Fruit fly (Drosophila melanogaster) whole organism, prepupa: ENCODE measurements around the gene CG14712.

Experiments used
- Blimp-1 ChIP-seq: fragments of 200-800 bp; sonication (Bioruptor generic); optimal IDR thresholded peaks from 3 replicates; lab custom pipeline; 2017; ENCODE audit warnings: missing biosample characterization, missing genetic modification characterization, mild to moderate bottlenecking, moderate library complexity, missing genetic modification reagents
- CG11294 ChIP-seq: fragments of 200-800 bp; sonication (Bioruptor generic); IDR thresholded peaks from 2 replicates; pipeline ENCODE4 v1.3.6; 2022; ENCODE audit warnings: missing biosample characterization, missing genetic modification characterization
- CG11902 ChIP-seq: fragments of 200-800 bp; sonication (Bioruptor generic); optimal IDR thresholded peaks from 3 replicates; lab custom pipeline; 2016; ENCODE audit warnings: missing biosample characterization, missing genetic modification characterization
- CG15336 ChIP-seq: fragments of 200-800 bp; sonication (Bioruptor generic); IDR thresholded peaks from 2 replicates; pipeline ENCODE4 v1.3.6; 2022; ENCODE audit warnings: missing biosample characterization, missing genetic modification characterization
- CG1621 ChIP-seq: fragments of 200-800 bp; sonication (Bioruptor generic); optimal IDR thresholded peaks from 3 replicates; lab custom pipeline; 2018; ENCODE audit warnings: missing biosample characterization, mild to moderate bottlenecking, missing genetic modification characterization
- CG16779 ChIP-seq: fragments of 200-800 bp; sonication (Bioruptor generic); optimal IDR thresholded peaks from 3 replicates; lab custom pipeline; 2017; ENCODE audit warnings: missing biosample characterization, mild to moderate bottlenecking, missing genetic modification characterization
- CG3032 ChIP-seq: fragments of 200-800 bp; optimal IDR thresholded peaks from 2 replicates; lab custom pipeline; 2019; ENCODE audit warnings: missing biosample characterization, mild to moderate bottlenecking, missing genetic modification characterization, moderate library complexity
- CG31627 ChIP-seq: fragments of 200-800 bp; sonication (Bioruptor generic); optimal IDR thresholded peaks from 3 replicates; lab custom pipeline; 2016; ENCODE audit warnings: missing biosample characterization, missing genetic modification characterization
- CG34406 ChIP-seq: fragments of 200-800 bp; sonication (Bioruptor generic); optimal IDR thresholded peaks from 3 replicates; lab custom pipeline; 2016; ENCODE audit warnings: missing biosample characterization, missing genetic modification characterization
- CG3919 ChIP-seq: fragments of 200-800 bp; sonication (Bioruptor generic); optimal IDR thresholded peaks from 3 replicates; lab custom pipeline; 2016; ENCODE audit warnings: missing biosample characterization, missing genetic modification characterization
- CG4318 ChIP-seq: fragments of 200-800 bp; sonication (Bioruptor generic); optimal IDR thresholded peaks from 3 replicates; lab custom pipeline; 2017; ENCODE audit warnings: missing biosample characterization, mild to moderate bottlenecking, missing genetic modification characterization
- CG6163 ChIP-seq: fragments of 200-800 bp; sonication (Bioruptor generic); IDR thresholded peaks from 3 replicates; pipeline ENCODE4 v1.3.6; 2022; ENCODE audit warnings: missing biosample characterization, missing genetic modification characterization
- CG6276 ChIP-seq: fragments of 200-800 bp; sonication (Bioruptor generic); optimal IDR thresholded peaks from 2 replicates; lab custom pipeline; 2017; ENCODE audit warnings: missing biosample characterization, mild to moderate bottlenecking, missing genetic modification characterization
- CG6854 ChIP-seq: fragments of 200-800 bp; sonication (Bioruptor generic); optimal IDR thresholded peaks from 2 replicates; lab custom pipeline; 2017; ENCODE audit warnings: missing biosample characterization, mild to moderate bottlenecking, missing genetic modification characterization
- CG7368 ChIP-seq: fragments of 200-800 bp; sonication (Bioruptor generic); optimal IDR thresholded peaks from 3 replicates; lab custom pipeline; 2016; ENCODE audit warnings: missing biosample characterization, missing genetic modification characterization
- CG8632 ChIP-seq: fragments of 200-800 bp; sonication (Bioruptor generic); optimal IDR thresholded peaks from 3 replicates; lab custom pipeline; 2016; ENCODE audit warnings: missing biosample characterization, missing genetic modification characterization
- Ets21C ChIP-seq: fragments of 200-800 bp; sonication (Bioruptor generic); optimal IDR thresholded peaks from 3 replicates; lab custom pipeline; 2016; ENCODE audit warnings: missing biosample characterization, missing genetic modification characterization
- Ets96B ChIP-seq: fragments of 200-800 bp; optimal IDR thresholded peaks from 2 replicates; lab custom pipeline; 2019; ENCODE audit warnings: missing biosample characterization, mild to moderate bottlenecking, missing genetic modification characterization, moderate library complexity
- Gug ChIP-seq: fragments of 200-800 bp; sonication (Bioruptor generic); IDR thresholded peaks from 2 replicates; pipeline ENCODE4 v1.3.6; 2022; ENCODE audit warnings: missing biosample characterization, missing genetic modification characterization
- Hr38 ChIP-seq: sonication (Bioruptor generic); optimal IDR thresholded peaks from 2 replicates; lab custom pipeline; 2016; ENCODE audit warnings: missing biosample characterization, missing genetic modification characterization
- Lpt ChIP-seq: fragments of 200-800 bp; sonication (Bioruptor generic); optimal IDR thresholded peaks from 3 replicates; lab custom pipeline; 2016; ENCODE audit warnings: missing biosample characterization, missing genetic modification characterization
- Met ChIP-seq: fragments of 200-800 bp; sonication (Bioruptor generic); optimal IDR thresholded peaks from 3 replicates; lab custom pipeline; 2016; ENCODE audit warnings: missing biosample characterization, missing genetic modification characterization
- OdsH ChIP-seq: fragments of 200-800 bp; sonication (Bioruptor generic); optimal IDR thresholded peaks from 3 replicates; lab custom pipeline; 2016; ENCODE audit warnings: missing biosample characterization, missing genetic modification characterization
- Smox ChIP-seq: fragments of 200-800 bp; sonication (Bioruptor generic); optimal IDR thresholded peaks from 3 replicates; lab custom pipeline; 2016; ENCODE audit warnings: missing biosample characterization, missing genetic modification characterization
- Sox102F ChIP-seq: fragments of 200-800 bp; sonication (Bioruptor generic); optimal IDR thresholded peaks from 2 replicates; lab custom pipeline; 2016; ENCODE audit warnings: missing biosample characterization, mild to moderate bottlenecking, missing genetic modification characterization
- Sox15 ChIP-seq: fragments of 200-800 bp; sonication (Bioruptor generic); optimal IDR thresholded peaks from 3 replicates; lab custom pipeline; 2016; ENCODE audit warnings: missing biosample characterization, missing genetic modification characterization
- achi ChIP-seq: fragments of 200-800 bp; sonication (Bioruptor generic); optimal IDR thresholded peaks from 3 replicates; lab custom pipeline; 2016; ENCODE audit warnings: missing biosample characterization, missing genetic modification characterization
- acj6 ChIP-seq: fragments of 200-800 bp; sonication (Bioruptor generic); optimal IDR thresholded peaks from 3 replicates; lab custom pipeline; 2016; ENCODE audit warnings: missing biosample characterization, missing genetic modification characterization
- cyc ChIP-seq: fragments of 200-800 bp; sonication (Bioruptor generic); optimal IDR thresholded peaks from 3 replicates; lab custom pipeline; 2016; ENCODE audit warnings: missing biosample characterization, missing genetic modification characterization
- dac ChIP-seq: fragments of 200-800 bp; sonication (Bioruptor generic); optimal IDR thresholded peaks from 2 replicates; lab custom pipeline; 2017; ENCODE audit warnings: missing biosample characterization, mild to moderate bottlenecking, missing genetic modification characterization
- dsx ChIP-seq: fragments of 200-800 bp; optimal IDR thresholded peaks from 3 replicates; lab custom pipeline; 2019; ENCODE audit warnings: missing biosample characterization, mild to moderate bottlenecking, missing genetic modification characterization, moderate library complexity; ENCODE audit not compliant: poor library complexity, severe bottlenecking
- eg ChIP-seq: fragments of 200-800 bp; sonication (Bioruptor generic); IDR thresholded peaks from 3 replicates; pipeline ENCODE4 v1.3.6; 2022; ENCODE audit warnings: missing biosample characterization, missing genetic modification characterization
- fd59A ChIP-seq: fragments of 200-800 bp; sonication (Bioruptor generic); optimal IDR thresholded peaks from 2 replicates; lab custom pipeline; 2017; ENCODE audit warnings: missing biosample characterization, mild to moderate bottlenecking, missing genetic modification characterization, missing genetic modification reagents
- fd85E ChIP-seq: fragments of 200-800 bp; sonication (Bioruptor generic); optimal IDR thresholded peaks from 3 replicates; lab custom pipeline; 2016; ENCODE audit warnings: missing biosample characterization, missing genetic modification characterization
- fkh ChIP-seq: fragments of 200-800 bp; sonication (Bioruptor generic); optimal IDR thresholded peaks from 3 replicates; lab custom pipeline; 2017; ENCODE audit warnings: missing biosample characterization, mild to moderate bottlenecking, missing genetic modification characterization, moderate library complexity
- lz ChIP-seq: fragments of 200-800 bp; sonication (Bioruptor generic); optimal IDR thresholded peaks from 3 replicates; lab custom pipeline; 2016; ENCODE audit warnings: missing biosample characterization, missing genetic modification characterization
- net ChIP-seq: fragments of 200-800 bp; sonication (Bioruptor generic); optimal IDR thresholded peaks from 3 replicates; lab custom pipeline; 2016; ENCODE audit warnings: missing biosample characterization, missing genetic modification characterization
- pdm3 ChIP-seq: fragments of 200-800 bp; sonication (Bioruptor generic); optimal IDR thresholded peaks from 3 replicates; lab custom pipeline; 2016; ENCODE audit warnings: missing biosample characterization, missing genetic modification characterization
- salr ChIP-seq, 2 experiments: fragments of 200-800 bp; sonication (Bioruptor generic); optimal IDR thresholded peaks; 3 replicates each; lab custom pipeline; 2016 to 2018; ENCODE audit warnings: missing biosample characterization in 2 of 2, missing genetic modification characterization in 2 of 2, mild to moderate bottlenecking in 1 of 2
- spab ChIP-seq: fragments of 200-800 bp; sonication (Bioruptor generic); optimal IDR thresholded peaks from 2 replicates; lab custom pipeline; 2017; ENCODE audit warnings: missing biosample characterization, mild to moderate bottlenecking, missing genetic modification characterization, missing genetic modification reagents
- ss ChIP-seq, 2 experiments: fragments of 200-800 bp; sonication (Bioruptor generic); optimal IDR thresholded peaks; 2 replicates in 1 of 2; 3 replicates in 1 of 2; lab custom pipeline; 2017 to 2018; ENCODE audit warnings: mild to moderate bottlenecking in 2 of 2, missing biosample characterization in 2 of 2, missing genetic modification characterization in 2 of 2, moderate library complexity in 1 of 2
- svp ChIP-seq: fragments of 200-800 bp; sonication (Bioruptor generic); peaks from one replicate; lab custom pipeline; 2016; ENCODE audit warnings: missing biosample characterization, missing genetic modification characterization
- topi ChIP-seq: fragments of 200-800 bp; sonication (Bioruptor generic); optimal IDR thresholded peaks from 3 replicates; lab custom pipeline; 2016; ENCODE audit warnings: missing biosample characterization, missing genetic modification characterization
- vri ChIP-seq: fragments of 200-800 bp; sonication (Bioruptor generic); optimal IDR thresholded peaks from 3 replicates; lab custom pipeline; 2016; ENCODE audit warnings: missing biosample characterization, mild to moderate bottlenecking, missing genetic modification characterization

The CG14712 gene

dm6 chr3R:11657786-11658193, 29.2 kb downstream of the CG14712 start (continued):
- peak; percentile 48 for TF ChIP-seq Blimp-1 (GFP tag; lab: Kevin White, UChicago)
- peak; percentile 86 for TF ChIP-seq CG7368 (GFP tag; lab: Kevin White, UChicago)
- TF ChIP-seq dsx (GFP tag; lab: Kevin White, UChicago), result peak; percentile 90
- peak; percentile 77 for TF ChIP-seq Ets21C (GFP tag; lab: Kevin White, UChicago)
- no peak for TF ChIP-seq Hr38 (GFP tag; lab: Kevin White, UChicago)
- TF ChIP-seq Met (GFP tag; lab: Kevin White, UChicago), result peak; percentile 91
- peak; percentile 86 for TF ChIP-seq Ets96B
- peak; percentile 77 for TF ChIP-seq Lpt
- peak; percentile 84 for TF ChIP-seq lz
- peak; percentile 91 for TF ChIP-seq CG3919 (GFP tag; lab: Kevin White, UChicago)
- peak; percentile 81 for TF ChIP-seq spab (GFP tag; lab: Kevin White, UChicago)
- peak; percentile 87 for TF ChIP-seq pdm3 (GFP tag; lab: Kevin White, UChicago)
- peak; percentile 47 to 70 for TF ChIP-seq salr (GFP tag; optimal IDR thresholded peaks at IDR 0.05; lab: Kevin White, UChicago)
- TF ChIP-seq net (GFP tag; lab: Kevin White, UChicago), result peak; percentile 86
- TF ChIP-seq CG6163, result peak; percentile 89
- peak; percentile 88 for TF ChIP-seq acj6 (GFP tag; lab: Kevin White, UChicago)
- TF ChIP-seq ss (GFP tag; optimal IDR thresholded peaks at IDR 0.05; lab: Kevin White, UChicago), result peak; percentile 82 to 86
- TF ChIP-seq CG11902 (GFP tag; lab: Kevin White, UChicago), result peak; percentile 64
- no peak for TF ChIP-seq fkh (GFP tag; lab: Kevin White, UChicago)
- TF ChIP-seq CG1621 (tag; lab: Kevin White, UChicago), result peak; percentile 73
- TF ChIP-seq cyc (GFP tag; lab: Kevin White, UChicago), result peak; percentile 88

DNA sequence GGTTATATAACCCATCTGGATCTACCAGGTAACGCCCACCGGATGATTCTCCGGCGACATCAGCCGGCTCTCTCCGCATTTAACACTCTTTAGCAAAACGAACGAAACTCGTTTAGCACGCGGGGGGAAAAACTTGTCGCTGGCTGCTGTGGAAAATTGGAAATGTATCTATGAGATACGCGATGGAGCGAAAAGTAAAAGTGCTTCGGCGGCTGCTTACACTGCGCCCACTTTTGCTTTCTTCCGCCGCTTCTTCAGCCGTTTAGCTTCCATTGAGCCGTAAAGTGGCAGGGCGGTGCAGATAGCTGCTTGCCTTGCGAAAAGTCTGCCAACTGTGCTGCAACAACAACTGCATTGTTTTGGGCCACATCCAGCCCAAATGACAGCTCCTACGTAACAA, 32.6 kb downstream of the CG14712 start:
- no peak for TF ChIP-seq Gug
- peak; percentile 30; the same call in 1 of the 2 replicates for TF ChIP-seq CG15336 (GFP tag; lab: Robert Waterston, UW)
- peak; percentile 8; the same call in 1 of the 3 replicates for TF ChIP-seq eg (GFP tag; lab: Robert Waterston, UW)
- TF ChIP-seq CG6276 (GFP tag; lab: Kevin White, UChicago), result peak; percentile 14
- TF ChIP-seq vri (GFP tag; lab: Kevin White, UChicago), result no peak

DNA sequence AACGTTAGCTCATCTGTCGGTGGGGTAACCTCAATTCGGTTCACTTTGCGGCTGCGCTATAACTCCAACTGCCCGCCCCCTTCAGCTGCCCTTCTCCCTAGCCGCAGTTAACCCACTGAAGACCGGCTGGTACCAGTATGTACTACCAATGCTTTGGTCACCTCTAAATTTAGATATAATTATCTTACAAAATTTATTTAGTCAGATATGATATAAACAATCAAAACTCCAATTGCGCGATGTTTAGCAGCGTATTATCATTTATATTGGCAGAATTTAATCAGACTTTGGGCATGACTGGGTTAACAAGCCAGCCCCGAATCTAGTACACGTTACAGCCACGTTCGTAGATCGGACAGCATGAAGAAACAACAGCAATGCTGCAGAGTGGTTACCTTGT, 33.2 kb downstream of the CG14712 start:
- TF ChIP-seq Hr38 (GFP tag; lab: Kevin White, UChicago), result no peak
- peak in 1 of 2 experiments; percentile 3 for TF ChIP-seq salr (GFP tag; optimal IDR thresholded peaks at IDR 0.05; lab: Kevin White, UChicago)
- peak; percentile 26; the same call in 1 of the 2 replicates for TF ChIP-seq CG11294 (GFP tag; lab: Robert Waterston, UW)
- peak; percentile 81 for TF ChIP-seq CG15336 (GFP tag; lab: Robert Waterston, UW)
- peak; percentile 11 for TF ChIP-seq Sox15 (GFP tag; lab: Kevin White, UChicago)
- no peak for TF ChIP-seq Blimp-1 (GFP tag; lab: Kevin White, UChicago)
- TF ChIP-seq Sox102F, result peak; percentile 5
- peak; percentile 32 for TF ChIP-seq Met (GFP tag; lab: Kevin White, UChicago)
- TF ChIP-seq CG31627 (GFP tag; lab: Kevin White, UChicago), result peak; percentile 11
- no peak for TF ChIP-seq fd85E (GFP tag; lab: Kevin White, UChicago)
- TF ChIP-seq cyc (GFP tag; lab: Kevin White, UChicago), result peak; percentile 8
- TF ChIP-seq CG3032, result peak; percentile 53
- no peak for TF ChIP-seq CG16779 (tag; lab: Kevin White, UChicago)
- TF ChIP-seq lz, result peak; percentile 27
- TF ChIP-seq Lpt, result peak; percentile 57
- peak; percentile 30 to 51 for TF ChIP-seq ss (GFP tag; optimal IDR thresholded peaks at IDR 0.05; lab: Kevin White, UChicago)
- peak; percentile 9 for TF ChIP-seq dac
- TF ChIP-seq CG6276 (GFP tag; lab: Kevin White, UChicago), result peak; percentile 53
- TF ChIP-seq svp, result peak; percentile 70
- no peak for TF ChIP-seq vri (GFP tag; lab: Kevin White, UChicago)
- peak; percentile 52 for TF ChIP-seq achi (GFP tag; lab: Kevin White, UChicago)
- TF ChIP-seq eg (GFP tag; lab: Robert Waterston, UW), result peak; percentile 69; the same call in 2 of the 3 replicates
- TF ChIP-seq CG11902 (GFP tag; lab: Kevin White, UChicago), result peak; percentile 0
- peak; percentile 21 for TF ChIP-seq CG1621 (tag; lab: Kevin White, UChicago)
- TF ChIP-seq CG34406, result peak; percentile 24
- TF ChIP-seq spab (GFP tag; lab: Kevin White, UChicago), result peak; percentile 41
- peak; percentile 43 for TF ChIP-seq OdsH (GFP tag; lab: Kevin White, UChicago)
- peak; percentile 38 for TF ChIP-seq fd59A (GFP tag; lab: Kevin White, UChicago)
- TF ChIP-seq CG8632, result peak; percentile 10
- peak; percentile 34 for TF ChIP-seq CG4318 (GFP tag; lab: Kevin White, UChicago)
- TF ChIP-seq acj6 (GFP tag; lab: Kevin White, UChicago), result peak; percentile 39
- peak; percentile 55 for TF ChIP-seq dsx (GFP tag; lab: Kevin White, UChicago)
- peak; percentile 6 for TF ChIP-seq topi (GFP tag; lab: Kevin White, UChicago)
- no peak for TF ChIP-seq Smox (GFP tag; lab: Kevin White, UChicago)
- no peak for TF ChIP-seq CG6854 (GFP tag; lab: Kevin White, UChicago)
